Comparison of ENCODE assay signal across 3 worm cellular contexts in the genomic region with DNA sequence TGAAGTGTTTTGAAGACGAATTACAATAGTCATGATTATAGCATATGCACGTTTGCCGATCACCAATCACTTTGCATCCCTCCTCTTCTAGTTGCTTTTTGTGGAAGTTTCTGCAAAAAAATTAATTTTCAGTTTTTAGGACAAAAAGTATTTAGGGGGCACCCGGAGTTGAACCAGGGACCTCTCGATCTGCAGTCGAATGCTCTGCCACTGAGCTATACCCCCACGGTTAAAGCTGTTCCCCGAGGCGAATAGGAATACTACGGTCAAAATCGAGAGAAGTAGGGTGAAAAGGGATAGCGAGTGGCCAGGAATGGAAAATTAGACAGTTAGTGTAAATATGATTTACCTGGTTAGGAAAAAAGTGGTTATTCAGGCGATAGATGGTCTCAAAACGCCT.
TF ChIP-seq lines count a peak whose summit lies in the region.

No protein-coding gene starts in this region.

TF ChIP-seq in whole organism, L1 larva, 84 proteins besides CTCF, POLR2A, EP300 and RAD21 (continued from another document):
- peak; percentile 15 for TF ChIP-seq xbp-1 (tag; optimal IDR thresholded peaks at IDR 0.05; lab: Kevin White, UChicago)
- peak; percentile 58 for TF ChIP-seq nhr-71 (tag; optimal IDR thresholded peaks at IDR 0.05; lab: Kevin White, UChicago)
- TF ChIP-seq lin-39 (tag; optimal IDR thresholded peaks at IDR 0.05; lab: Kevin White, UChicago) = peak; percentile 12
- peak; percentile 15 for TF ChIP-seq snpc-4 (tag; optimal IDR thresholded peaks at IDR 0.05; lab: Kevin White, UChicago)
- no peak for TF ChIP-seq fos-1 (tag; optimal IDR thresholded peaks at IDR 0.05; lab: Kevin White, UChicago)
- peak; percentile 6 for TF ChIP-seq dsc-1 (tag; optimal IDR thresholded peaks at IDR 0.05; lab: Kevin White, UChicago)
- TF ChIP-seq fkh-8 (tag; optimal IDR thresholded peaks at IDR 0.05; lab: Kevin White, UChicago) = peak; percentile 9
- no peak for TF ChIP-seq fkh-4 (tag; optimal IDR thresholded peaks at IDR 0.05; lab: Kevin White, UChicago; ENCODE audit: borderline replicate concordance)
- peak; percentile 40 for TF ChIP-seq swsn-7 (tag; optimal IDR thresholded peaks at IDR 0.05; lab: Kevin White, UChicago)
- peak; percentile 12 to 47 for TF ChIP-seq lin-35 (GFP tag; optimal IDR thresholded peaks at IDR 0.05; lab: Kevin White, UChicago)
- peak; percentile 19 for TF ChIP-seq elt-2 (tag; optimal IDR thresholded peaks at IDR 0.05; lab: Kevin White, UChicago)
- peak; percentile 45 for TF ChIP-seq nhr-20 (tag; optimal IDR thresholded peaks at IDR 0.05; lab: Kevin White, UChicago)
- TF ChIP-seq lsy-2 (tag; optimal IDR thresholded peaks at IDR 0.05; lab: Kevin White, UChicago) = peak; percentile 4 to 53
- TF ChIP-seq nhr-19 (GFP tag; conservative IDR thresholded peaks at IDR 0.05; lab: Robert Waterston, UW) = peak; percentile 30; the same call in 1 of the 2 replicates
- peak; percentile 3 for TF ChIP-seq rnt-1 (tag; optimal IDR thresholded peaks at IDR 0.05; lab: Kevin White, UChicago)
- TF ChIP-seq elt-3 (tag; optimal IDR thresholded peaks at IDR 0.05; lab: Kevin White, UChicago) = peak in 2 of 6 experiments; percentile 6 to 21
- no peak for TF ChIP-seq nhr-237 (tag; optimal IDR thresholded peaks at IDR 0.05; lab: Kevin White, UChicago)

TF ChIP-seq in whole organism, L3 larva, 47 proteins besides CTCF, POLR2A, EP300 and RAD21 (continued from another document):
- TF ChIP-seq ZK546.5 (tag; optimal IDR thresholded peaks at IDR 0.05; lab: Kevin White, UChicago) (no peak), jun-1 (tag; optimal IDR thresholded peaks at IDR 0.05; lab: Kevin White, UChicago) (peak; percentile 19)

TF ChIP-seq in whole organism, young adult, 124 proteins besides CTCF, POLR2A, EP300 and RAD21 (continued from another document):
- TF ChIP-seq F22D6.2 (tag; optimal IDR thresholded peaks at IDR 0.05; lab: Kevin White, UChicago) = no peak
- TF ChIP-seq F37B4.10 (GFP tag; IDR thresholded peaks at IDR 0.05; lab: Robert Waterston, UW) = no peak
- 0 out of 2 replicates have a peak, but pooled peaks have one; percentile 40 for TF ChIP-seq madf-3 (GFP tag; IDR thresholded peaks at IDR 0.05; lab: Robert Waterston, UW)
- TF ChIP-seq Y67H2A.10 (GFP tag; conservative IDR thresholded peaks at IDR 0.05; lab: Robert Waterston, UW) = no peak
- TF ChIP-seq aptf-2 (GFP tag; conservative IDR thresholded peaks at IDR 0.05; lab: Robert Waterston, UW) = no peak
- TF ChIP-seq F55B11.4 (tag; optimal IDR thresholded peaks at IDR 0.05; lab: Kevin White, UChicago; ENCODE audit: borderline replicate concordance, insufficient read depth) = no peak
- TF ChIP-seq hlh-12 (tag; optimal IDR thresholded peaks at IDR 0.05; lab: Kevin White, UChicago) = peak; percentile 33
- TF ChIP-seq rcor-1 (GFP tag; IDR thresholded peaks at IDR 0.05; lab: Robert Waterston, UW) = peak; percentile 69; the same call in 1 of the 2 replicates
- no peak for TF ChIP-seq sdz-38 (tag; optimal IDR thresholded peaks at IDR 0.05; lab: Kevin White, UChicago)
- TF ChIP-seq cebp-1 (GFP tag; IDR thresholded peaks at IDR 0.05; lab: Robert Waterston, UW) = no peak
- peak; percentile 63 for TF ChIP-seq cebp-1 (tag; optimal IDR thresholded peaks at IDR 0.05; lab: Kevin White, UChicago)
- peak; percentile 74 for TF ChIP-seq nhr-90 (tag; optimal IDR thresholded peaks at IDR 0.05; lab: Kevin White, UChicago)
- TF ChIP-seq B0336.3 (GFP tag; IDR thresholded peaks at IDR 0.05; lab: Robert Waterston, UW) = 0 out of 2 replicates have a peak, but pooled peaks have one; percentile 47
- TF ChIP-seq lin-35 (GFP tag; optimal IDR thresholded peaks at IDR 0.05; lab: Kevin White, UChicago) = peak in 1 of 3 experiments; percentile 19
- peak; percentile 33 for TF ChIP-seq F23B12.7 (tag; optimal IDR thresholded peaks at IDR 0.05; lab: Kevin White, UChicago; ENCODE audit: insufficient read depth)
- no peak for TF ChIP-seq nfya-2 (GFP tag; IDR thresholded peaks at IDR 0.05; lab: Robert Waterston, UW)
- TF ChIP-seq K11D2.4 (GFP tag; IDR thresholded peaks at IDR 0.05; lab: Robert Waterston, UW) = peak; percentile 44; the same call in 1 of the 2 replicates
- TF ChIP-seq ekl-4 (GFP tag; IDR thresholded peaks at IDR 0.05; lab: Robert Waterston, UW) = peak; percentile 56; the same call in 1 of the 2 replicates
- no peak for TF ChIP-seq egl-18 (GFP tag; IDR thresholded peaks at IDR 0.05; lab: Robert Waterston, UW)
- 0 out of 2 replicates have a peak, but pooled peaks have one; percentile 27 for TF ChIP-seq sea-2 (GFP tag; IDR thresholded peaks at IDR 0.05; lab: Robert Waterston, UW)
- 0 out of 2 replicates have a peak, but pooled peaks have one; percentile 36 for TF ChIP-seq nhr-120 (GFP tag; IDR thresholded peaks at IDR 0.05; lab: Robert Waterston, UW)
- TF ChIP-seq mel-28 (tag; optimal IDR thresholded peaks at IDR 0.05; lab: Kevin White, UChicago; ENCODE audit: borderline replicate concordance) = no peak
- peak; percentile 72 for TF ChIP-seq repo-1 (tag; optimal IDR thresholded peaks at IDR 0.05; lab: Kevin White, UChicago)
- TF ChIP-seq snpc-1.3 (tag; optimal IDR thresholded peaks at IDR 0.05; lab: Kevin White, UChicago; ENCODE audit: insufficient read depth) = peak; percentile 46
- TF ChIP-seq Y53G8AR.9 (GFP tag; conservative IDR thresholded peaks at IDR 0.05; lab: Robert Waterston, UW) = peak; percentile 75; the same call in 1 of the 2 replicates
- peak; percentile 67 for TF ChIP-seq sptf-2 (GFP tag; optimal IDR thresholded peaks at IDR 0.05; lab: Kevin White, UChicago)
- TF ChIP-seq nhr-27 (tag; optimal IDR thresholded peaks at IDR 0.05; lab: Kevin White, UChicago) = no peak
- peak; percentile 46; the same call in 1 of the 2 replicates for TF ChIP-seq attf-3 (GFP tag; conservative IDR thresholded peaks at IDR 0.05; lab: Robert Waterston, UW)
- no peak for TF ChIP-seq lag-1 (GFP tag; IDR thresholded peaks at IDR 0.05; lab: Robert Waterston, UW)
- TF ChIP-seq chd-7 (tag; optimal IDR thresholded peaks at IDR 0.05; lab: Kevin White, UChicago) = peak; percentile 52
- TF ChIP-seq lir-1 (GFP tag; conservative IDR thresholded peaks at IDR 0.05; lab: Robert Waterston, UW) = peak; percentile 63
- no peak for TF ChIP-seq madf-8 (GFP tag; conservative IDR thresholded peaks at IDR 0.05; lab: Robert Waterston, UW)
- 0 out of 2 replicates have a peak, but pooled peaks have one; percentile 24 for TF ChIP-seq ztf-28 (GFP tag; IDR thresholded peaks at IDR 0.05; lab: Robert Waterston, UW)
- TF ChIP-seq ztf-18 (tag; optimal IDR thresholded peaks at IDR 0.05; lab: Kevin White, UChicago) = peak; percentile 67
- TF ChIP-seq ztf-6 (GFP tag; IDR thresholded peaks at IDR 0.05; lab: Robert Waterston, UW) = no peak
- peak; percentile 10 for TF ChIP-seq nhr-80 (tag; optimal IDR thresholded peaks at IDR 0.05; lab: Kevin White, UChicago)
- TF ChIP-seq cebp-2 (GFP tag; IDR thresholded peaks at IDR 0.05; lab: Robert Waterston, UW) = no peak
- TF ChIP-seq F49E8.2 (tag; optimal IDR thresholded peaks at IDR 0.05; lab: Kevin White, UChicago; ENCODE audit: insufficient read depth) = peak; percentile 7
- no peak for TF ChIP-seq dpff-1 (tag; optimal IDR thresholded peaks at IDR 0.05; lab: Kevin White, UChicago)
- TF ChIP-seq fkh-3 (tag; optimal IDR thresholded peaks at IDR 0.05; lab: Kevin White, UChicago) = peak; percentile 38
- peak; percentile 66 for TF ChIP-seq hmg-1.2 (GFP tag; IDR thresholded peaks at IDR 0.05; lab: Robert Waterston, UW)
- TF ChIP-seq zfh-2 (GFP tag; conservative IDR thresholded peaks at IDR 0.05; lab: Robert Waterston, UW) = peak; percentile 49
- TF ChIP-seq efl-1 (GFP tag; optimal IDR thresholded peaks at IDR 0.05; lab: Kevin White, UChicago) = no peak
- no peak for TF ChIP-seq tlf-1 (GFP tag; optimal IDR thresholded peaks at IDR 0.05; lab: Kevin White, UChicago)
- TF ChIP-seq C06A6.2 (GFP tag; conservative IDR thresholded peaks at IDR 0.05; lab: Robert Waterston, UW) = peak; percentile 37; the same call in 1 of the 2 replicates
- TF ChIP-seq F57A8.1 (GFP tag; optimal IDR thresholded peaks at IDR 0.05; lab: Kevin White, UChicago) = peak; percentile 7
- TF ChIP-seq atf-7 (tag; optimal IDR thresholded peaks at IDR 0.05; lab: Kevin White, UChicago) = peak; percentile 3
- peak; percentile 55 for TF ChIP-seq mxl-1 (tag; optimal IDR thresholded peaks at IDR 0.05; lab: Kevin White, UChicago)
- TF ChIP-seq C17E4.6 (GFP tag; IDR thresholded peaks at IDR 0.05; lab: Robert Waterston, UW) = no peak
- TF ChIP-seq ets-4 (GFP tag; optimal IDR thresholded peaks at IDR 0.05; lab: Kevin White, UChicago) = peak; percentile 32
- TF ChIP-seq ceh-58 (GFP tag; IDR thresholded peaks at IDR 0.05; lab: Robert Waterston, UW) = 0 out of 2 replicates have a peak, but pooled peaks have one; percentile 83
- TF ChIP-seq ceh-27 (GFP tag; optimal IDR thresholded peaks at IDR 0.05; lab: Kevin White, UChicago) = peak; percentile 59
- TF ChIP-seq snpc-1.1 (tag; optimal IDR thresholded peaks at IDR 0.05; lab: Kevin White, UChicago; ENCODE audit: insufficient read depth) = peak; percentile 50
- peak; percentile 70; the same call in 1 of the 2 replicates for TF ChIP-seq Y56A3A.18 (GFP tag; IDR thresholded peaks at IDR 0.05; lab: Robert Waterston, UW)
- TF ChIP-seq let-607 (tag; optimal IDR thresholded peaks at IDR 0.05; lab: Kevin White, UChicago) = peak in 1 of 2 experiments; percentile 52
- peak; percentile 82 for TF ChIP-seq B0261.1 (tag; optimal IDR thresholded peaks at IDR 0.05; lab: Kevin White, UChicago)
- TF ChIP-seq T07F8.4 (tag; optimal IDR thresholded peaks at IDR 0.05; lab: Kevin White, UChicago) = peak; percentile 49
- peak; percentile 45 for TF ChIP-seq ccch-3 (GFP tag; optimal IDR thresholded peaks at IDR 0.05; lab: Kevin White, UChicago)
- TF ChIP-seq let-526 (GFP tag; IDR thresholded peaks at IDR 0.05; lab: Robert Waterston, UW) = no peak
- peak; percentile 80 for TF ChIP-seq somi-1 (GFP tag; optimal IDR thresholded peaks at IDR 0.05; lab: Kevin White, UChicago)
- peak; percentile 34 to 73 for TF ChIP-seq rec-8 (tag; optimal IDR thresholded peaks at IDR 0.05; lab: Kevin White, UChicago)
- peak; percentile 33 for TF ChIP-seq K12H6.12 (tag; optimal IDR thresholded peaks at IDR 0.05; lab: Kevin White, UChicago)
- TF ChIP-seq dox-1 (GFP tag; IDR thresholded peaks at IDR 0.05; lab: Robert Waterston, UW) = peak; percentile 87
- peak; percentile 35; the same call in 1 of the 2 replicates for TF ChIP-seq ceh-100 (GFP tag; IDR thresholded peaks at IDR 0.05; lab: Robert Waterston, UW)
- TF ChIP-seq xnd-1 (tag; optimal IDR thresholded peaks at IDR 0.05; lab: Kevin White, UChicago) = no peak
- TF ChIP-seq nhr-179 (tag; optimal IDR thresholded peaks at IDR 0.05; lab: Kevin White, UChicago) = peak; percentile 40
- no peak for TF ChIP-seq dpl-1 (GFP tag; optimal IDR thresholded peaks at IDR 0.05; lab: Kevin White, UChicago)
- TF ChIP-seq gei-17 (GFP tag; optimal IDR thresholded peaks at IDR 0.05; lab: Kevin White, UChicago) = peak; percentile 22
- TF ChIP-seq F52B5.7 (tag; optimal IDR thresholded peaks at IDR 0.05; lab: Kevin White, UChicago) = peak; percentile 62
- peak; percentile 41; the same call in 1 of the 2 replicates for TF ChIP-seq egrh-3 (GFP tag; IDR thresholded peaks at IDR 0.05; lab: Robert Waterston, UW)
- TF ChIP-seq mcd-1 (GFP tag; IDR thresholded peaks at IDR 0.05; lab: Robert Waterston, UW) = peak; percentile 53
- peak; percentile 22 for TF ChIP-seq snpc-4 (GFP tag; optimal IDR thresholded peaks at IDR 0.05; lab: Kevin White, UChicago)
- TF ChIP-seq snpc-4 (tag; optimal IDR thresholded peaks at IDR 0.05; lab: Kevin White, UChicago) = peak in 3 of 4 experiments; percentile 13 to 73 (median 71)
- TF ChIP-seq bed-2 (GFP tag; IDR thresholded peaks at IDR 0.05; lab: Robert Waterston, UW) = no peak
- TF ChIP-seq egl-44 (GFP tag; IDR thresholded peaks at IDR 0.05; lab: Robert Waterston, UW) = peak; percentile 65; the same call in 1 of the 2 replicates
- TF ChIP-seq tbx-9 (tag; optimal IDR thresholded peaks at IDR 0.05; lab: Kevin White, UChicago; ENCODE audit: borderline replicate concordance) = peak; percentile 7
- TF ChIP-seq nfya-1 (tag; optimal IDR thresholded peaks at IDR 0.05; lab: Kevin White, UChicago; ENCODE audit: borderline replicate concordance, insufficient read depth) = no peak
- peak; percentile 68 for TF ChIP-seq pbrm-1 (GFP tag; IDR thresholded peaks at IDR 0.05; lab: Robert Waterston, UW)
- no peak for TF ChIP-seq athp-1 (tag; optimal IDR thresholded peaks at IDR 0.05; lab: Kevin White, UChicago)
- TF ChIP-seq ceh-40 (GFP tag; IDR thresholded peaks at IDR 0.05; lab: Robert Waterston, UW) = peak; percentile 81
- TF ChIP-seq mes-4 (tag; optimal IDR thresholded peaks at IDR 0.05; lab: Kevin White, UChicago) = no peak
- TF ChIP-seq B0019.2 (GFP tag; conservative IDR thresholded peaks at IDR 0.05; lab: Robert Waterston, UW) = no peak
- no peak for TF ChIP-seq bed-1 (GFP tag; IDR thresholded peaks at IDR 0.05; lab: Robert Waterston, UW)
- peak; percentile 52 for TF ChIP-seq F57C9.4 (tag; optimal IDR thresholded peaks at IDR 0.05; lab: Kevin White, UChicago)
- peak; percentile 86 for TF ChIP-seq rpc-1 (optimal IDR thresholded peaks at IDR 0.05; lab: Kevin White, UChicago)
- peak; percentile 88 for TF ChIP-seq rpc-1 (tag; optimal IDR thresholded peaks at IDR 0.05; lab: Kevin White, UChicago)
- TF ChIP-seq ztf-22 (GFP tag; optimal IDR thresholded peaks at IDR 0.05; lab: Kevin White, UChicago) = peak; percentile 11
- TF ChIP-seq hrde-1 (tag; optimal IDR thresholded peaks at IDR 0.05; lab: Kevin White, UChicago; ENCODE audit: borderline replicate concordance) = peak; percentile 38
- peak; percentile 36 for TF ChIP-seq ztf-26 (tag; optimal IDR thresholded peaks at IDR 0.05; lab: Kevin White, UChicago)
- no peak for TF ChIP-seq Y53F4B.3 (GFP tag; IDR thresholded peaks at IDR 0.05; lab: Robert Waterston, UW)
- TF ChIP-seq lin-26 (GFP tag; IDR thresholded peaks at IDR 0.05; lab: Robert Waterston, UW) = peak; percentile 95
- no peak for TF ChIP-seq aptf-3 (GFP tag; IDR thresholded peaks at IDR 0.05; lab: Robert Waterston, UW)
- TF ChIP-seq hlh-26 (GFP tag; conservative IDR thresholded peaks at IDR 0.05; lab: Robert Waterston, UW) = no peak
- peak; percentile 26; the same call in 1 of the 2 replicates for TF ChIP-seq madf-6 (GFP tag; IDR thresholded peaks at IDR 0.05; lab: Robert Waterston, UW)
- no peak for TF ChIP-seq Y79H2A.3 (GFP tag; conservative IDR thresholded peaks at IDR 0.05; lab: Robert Waterston, UW)
- peak; percentile 42 for TF ChIP-seq madf-10 (tag; optimal IDR thresholded peaks at IDR 0.05; lab: Kevin White, UChicago)
- peak; percentile 45 for TF ChIP-seq ZK185.1 (tag; optimal IDR thresholded peaks at IDR 0.05; lab: Kevin White, UChicago; ENCODE audit: poor library complexity, severe bottlenecking)
- TF ChIP-seq ceh-79 (tag; optimal IDR thresholded peaks at IDR 0.05; lab: Kevin White, UChicago) = peak; percentile 2
